Worm (Caenorhabditis elegans) whole organism, late embryonic: ENCODE measurements around the gene srh-20.

Source experiments
- F13H6.1 ChIP-seq: sonication (generic microtip); optimal IDR thresholded peaks from 2 replicates; lab custom pipeline; 2016; ENCODE audit warnings: missing genetic modification characterization, missing compliant biosample characterization
- Y22D7AL.16 ChIP-seq: sonication (generic microtip); optimal IDR thresholded peaks from 2 replicates; lab custom pipeline; 2016; ENCODE audit warnings: missing genetic modification characterization, missing compliant biosample characterization
- ceh-18 ChIP-seq: sonication (generic microtip); optimal IDR thresholded peaks from 2 replicates; lab custom pipeline; 2016; ENCODE audit warnings: missing genetic modification characterization, missing compliant biosample characterization
- ceh-2 ChIP-seq: sonication (generic microtip); optimal IDR thresholded peaks from 2 replicates; lab custom pipeline; 2016; ENCODE audit warnings: missing genotype, missing genetic modification characterization, missing compliant biosample characterization
- ceh-22 ChIP-seq: sonication (generic microtip); optimal IDR thresholded peaks from 2 replicates; lab custom pipeline; 2017; ENCODE audit warnings: missing biosample characterization, missing genetic modification characterization
- ceh-24 ChIP-seq: sonication (generic microtip); optimal IDR thresholded peaks from 2 replicates; lab custom pipeline; 2016; ENCODE audit warnings: mild to moderate bottlenecking, missing genetic modification characterization, missing compliant biosample characterization
- ceh-30 ChIP-seq: fragments of 150-350 bp; optimal IDR thresholded peaks from 2 replicates; lab custom pipeline; 2014; ENCODE audit warnings: missing biosample characterization, missing genetic modification characterization
- ceh-34 ChIP-seq: sonication (generic microtip); optimal IDR thresholded peaks from 2 replicates; lab custom pipeline; 2016; ENCODE audit warnings: mild to moderate bottlenecking, missing genetic modification characterization, missing compliant biosample characterization
- ceh-45 ChIP-seq: fragments of 200-800 bp; sonication (Bioruptor generic); IDR thresholded peaks from 2 replicates; pipeline ENCODE4 v1.3.6; 2022; ENCODE audit warnings: missing genetic modification reagents, missing genetic modification characterization, missing compliant biosample characterization
- dmd-4 ChIP-seq: sonication (generic microtip); optimal IDR thresholded peaks from 2 replicates; lab custom pipeline; 2016; ENCODE audit warnings: borderline replicate concordance, missing genetic modification characterization, missing compliant biosample characterization
- dve-1 ChIP-seq: sonication (generic microtip); optimal IDR thresholded peaks from 2 replicates; lab custom pipeline; 2017; ENCODE audit warnings: antibody characterized with exemption, mild to moderate bottlenecking, missing genetic modification characterization, missing compliant biosample characterization
- elt-2 ChIP-seq: sonication (generic microtip); optimal IDR thresholded peaks from 2 replicates; lab custom pipeline; 2016; ENCODE audit warnings: missing genetic modification reagents, missing genetic modification characterization, missing compliant biosample characterization
- ets-4 ChIP-seq: sonication (generic microtip); optimal IDR thresholded peaks from 2 replicates; lab custom pipeline; 2016; ENCODE audit warnings: missing genetic modification characterization, missing compliant biosample characterization
- eyg-1 ChIP-seq: sonication (generic microtip); optimal IDR thresholded peaks from 2 replicates; lab custom pipeline; 2016; ENCODE audit warnings: missing genotype, missing genetic modification characterization, missing compliant biosample characterization
- fax-1 ChIP-seq: sonication (generic microtip); optimal IDR thresholded peaks from 2 replicates; lab custom pipeline; 2016; ENCODE audit warnings: missing genotype, missing genetic modification characterization, missing compliant biosample characterization
- gmeb-2 ChIP-seq: sonication (generic microtip); optimal IDR thresholded peaks from 2 replicates; lab custom pipeline; 2016; ENCODE audit warnings: missing genetic modification characterization, inconsistent platforms, missing compliant biosample characterization
- hlh-15 ChIP-seq: sonication (generic microtip); optimal IDR thresholded peaks from 2 replicates; lab custom pipeline; 2016; ENCODE audit warnings: missing genetic modification characterization, missing compliant biosample characterization
- hlh-30 ChIP-seq: sonication (generic microtip); optimal IDR thresholded peaks from 2 replicates; lab custom pipeline; 2017; ENCODE audit warnings: antibody characterized with exemption, missing genetic modification characterization, missing compliant biosample characterization; ENCODE audit not compliant: insufficient read depth
- lim-6 ChIP-seq: sonication (generic microtip); optimal IDR thresholded peaks from 2 replicates; lab custom pipeline; 2016; ENCODE audit warnings: missing genetic modification characterization, missing compliant biosample characterization
- lin-11 ChIP-seq: fragments of 200-800 bp; sonication (Bioruptor generic); optimal IDR thresholded peaks from 2 replicates; lab custom pipeline; 2018; ENCODE audit warnings: mild to moderate bottlenecking, missing genetic modification characterization, missing compliant biosample characterization
- mec-3 ChIP-seq: sonication (generic microtip); optimal IDR thresholded peaks from 2 replicates; lab custom pipeline; 2016; ENCODE audit warnings: borderline replicate concordance, missing genetic modification characterization, missing compliant biosample characterization
- nfya-1 ChIP-seq: sonication (generic microtip); optimal IDR thresholded peaks from 2 replicates; lab custom pipeline; 2017; ENCODE audit warnings: missing genetic modification characterization, mild to moderate bottlenecking, missing compliant biosample characterization, antibody characterized with exemption, moderate library complexity
- nhr-232 ChIP-seq: sonication (generic microtip); optimal IDR thresholded peaks from 2 replicates; lab custom pipeline; 2016; ENCODE audit warnings: missing genetic modification characterization, missing compliant biosample characterization
- odd-2 ChIP-seq: sonication (generic microtip); optimal IDR thresholded peaks from 2 replicates; lab custom pipeline; 2017; ENCODE audit warnings: antibody characterized with exemption, mild to moderate bottlenecking, missing genetic modification characterization, missing compliant biosample characterization
- pag-3 ChIP-seq: sonication (generic microtip); optimal IDR thresholded peaks from 2 replicates; lab custom pipeline; 2016; ENCODE audit warnings: missing compliant biosample characterization, missing genetic modification characterization, borderline replicate concordance
- pha-2 ChIP-seq: sonication (generic microtip); optimal IDR thresholded peaks from 2 replicates; lab custom pipeline; 2017; ENCODE audit warnings: mild to moderate bottlenecking, missing genetic modification characterization, missing compliant biosample characterization
- pqm-1 ChIP-seq: sonication (generic microtip); optimal IDR thresholded peaks from 2 replicates; lab custom pipeline; 2016; ENCODE audit warnings: missing genetic modification characterization, missing compliant biosample characterization
- pros-1 ChIP-seq: fragments of 150-350 bp; optimal IDR thresholded peaks from 2 replicates; lab custom pipeline; 2014; ENCODE audit warnings: missing biosample characterization, missing genetic modification reagents, missing genetic modification characterization
- ref-2 ChIP-seq: sonication (generic microtip); optimal IDR thresholded peaks from 2 replicates; lab custom pipeline; 2016; ENCODE audit warnings: missing genetic modification characterization, missing compliant biosample characterization
- sdc-2 ChIP-seq: sonication (generic microtip); optimal IDR thresholded peaks from 2 replicates; lab custom pipeline; 2016; ENCODE audit warnings: missing genotype, missing genetic modification characterization, missing compliant biosample characterization
- sox-2 ChIP-seq: fragments of 200-800 bp; sonication (Bioruptor generic); IDR thresholded peaks from 2 replicates; pipeline ENCODE4 v1.3.6; 2022; ENCODE audit warnings: missing genetic modification reagents, missing genetic modification characterization, missing compliant biosample characterization
- sox-4 ChIP-seq: sonication (generic microtip); optimal IDR thresholded peaks from 2 replicates; lab custom pipeline; 2017; ENCODE audit warnings: mild to moderate bottlenecking, missing genetic modification characterization, inconsistent platforms, missing compliant biosample characterization
- tbx-2 ChIP-seq: sonication (generic microtip); optimal IDR thresholded peaks from 2 replicates; lab custom pipeline; 2016; ENCODE audit warnings: missing genetic modification characterization, missing compliant biosample characterization
- tbx-7 ChIP-seq: sonication (generic microtip); optimal IDR thresholded peaks from 2 replicates; lab custom pipeline; 2016; ENCODE audit warnings: missing genotype, missing genetic modification characterization, missing compliant biosample characterization
- unc-3 ChIP-seq, 2 experiments: fragments of 200-800 bp in 1 of 2; sonication (Bioruptor generic) in 1 of 2; sonication (generic microtip) in 1 of 2; conservative IDR thresholded peaks in 1 of 2; optimal IDR thresholded peaks in 1 of 2; 2 replicates each; pipeline versions ENCODE4 v1.3.6 to Lab custom; 2016 to 2022; ENCODE audit warnings: missing compliant biosample characterization in 2 of 2, missing genetic modification characterization in 2 of 2, missing genetic modification reagents in 1 of 2
- unc-42 ChIP-seq: sonication (generic microtip); optimal IDR thresholded peaks from 2 replicates; lab custom pipeline; 2016; ENCODE audit warnings: missing genotype, missing genetic modification characterization, missing compliant biosample characterization
- unc-55 ChIP-seq: sonication (generic microtip); optimal IDR thresholded peaks from 2 replicates; lab custom pipeline; 2017; ENCODE audit warnings: missing biosample characterization, missing genetic modification reagents, missing genetic modification characterization
- unc-86 ChIP-seq: sonication (generic microtip); optimal IDR thresholded peaks from 2 replicates; lab custom pipeline; 2016; ENCODE audit warnings: missing genetic modification characterization, missing compliant biosample characterization
- ztf-16 ChIP-seq: sonication (generic microtip); optimal IDR thresholded peaks from 2 replicates; lab custom pipeline; 2017; ENCODE audit warnings: missing genetic modification characterization, missing compliant biosample characterization

srh-20 gene

DNA sequence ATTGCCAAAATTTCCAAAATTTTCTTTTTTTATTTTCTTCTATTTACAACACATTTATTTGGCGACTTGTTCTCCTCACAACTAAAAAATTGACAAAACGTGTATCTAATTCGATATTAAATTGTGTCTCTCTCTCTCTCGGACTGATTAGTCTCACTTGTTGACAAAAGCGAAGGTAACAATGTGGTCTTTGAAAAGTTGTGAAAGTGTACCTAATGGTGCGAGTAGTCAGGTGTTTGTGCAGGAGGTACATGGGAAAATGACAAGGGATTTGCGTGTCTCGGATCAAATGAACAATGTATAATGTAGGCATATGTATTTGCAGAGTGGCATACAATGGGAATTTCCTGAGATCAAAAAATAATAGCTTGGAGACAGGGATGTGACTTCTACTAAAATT is 44.8 kb downstream of the srh-20 start:
- no peak for TF ChIP-seq ceh-30 (tag; lab: Kevin White, UChicago)
- no peak for TF ChIP-seq unc-86
- no peak for TF ChIP-seq dmd-4 (tag; lab: Kevin White, UChicago)
- no peak for TF ChIP-seq sox-4 (tag; lab: Kevin White, UChicago)
- no peak for TF ChIP-seq pros-1 (tag; lab: Kevin White, UChicago)
- no peak for TF ChIP-seq elt-2 (tag; lab: Kevin White, UChicago)
- no peak for TF ChIP-seq unc-55 (GFP tag; lab: Kevin White, UChicago)
- no peak for TF ChIP-seq ceh-45 (GFP tag; lab: Robert Waterston, UW)
- TF ChIP-seq tbx-2 (tag; lab: Kevin White, UChicago) = no peak
- no peak for TF ChIP-seq ztf-16 (tag; lab: Kevin White, UChicago)
- TF ChIP-seq ceh-22 (tag; lab: Kevin White, UChicago) = no peak
- TF ChIP-seq nhr-232 (tag; lab: Kevin White, UChicago) = no peak
- TF ChIP-seq nfya-1 (tag; lab: Kevin White, UChicago) = no peak
- TF ChIP-seq dve-1 (tag; lab: Kevin White, UChicago) = no peak
- TF ChIP-seq lin-11 = no peak
- TF ChIP-seq gmeb-2 (tag; lab: Kevin White, UChicago) = no peak

DNA sequence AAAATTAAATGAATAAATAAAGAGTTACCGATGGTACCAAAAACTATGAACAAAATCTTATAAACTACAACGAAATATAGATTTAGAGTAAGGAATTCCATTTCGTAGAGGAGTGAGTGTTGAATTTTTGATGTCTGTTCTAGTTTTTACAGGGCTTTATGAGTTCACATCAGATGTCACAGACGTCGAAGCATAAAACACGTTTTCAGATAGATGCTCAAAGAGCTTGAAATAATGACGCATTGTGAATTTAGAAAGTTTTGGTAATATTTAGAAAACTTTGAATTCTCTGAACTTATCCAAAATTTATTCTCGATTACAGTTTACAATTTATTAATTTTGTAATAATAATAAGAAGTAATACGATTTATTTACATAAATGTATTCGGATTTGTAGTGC is 48.2 kb downstream of the srh-20 start, which contains the start of gene srsx-9:
Gene srsx-9, minus strand, starts transcription at position 101 of the 400 bp plus-strand sequence.
- no peak for TF ChIP-seq ztf-16 (tag; lab: Kevin White, UChicago)
- TF ChIP-seq tbx-7 (tag; lab: Kevin White, UChicago) = no peak
- TF ChIP-seq odd-2 (tag; lab: Kevin White, UChicago) = no peak
- no peak for TF ChIP-seq sox-2 (GFP tag; lab: Robert Waterston, UW)
- TF ChIP-seq sox-4 (tag; lab: Kevin White, UChicago) = no peak
- no peak for TF ChIP-seq pha-2 (tag; lab: Kevin White, UChicago)
- TF ChIP-seq mec-3 (tag; lab: Kevin White, UChicago) = no peak
- no peak for TF ChIP-seq pqm-1
- no peak for TF ChIP-seq ceh-34 (tag; lab: Kevin White, UChicago)
- TF ChIP-seq ceh-2 = no peak
- no peak for TF ChIP-seq unc-42 (tag; lab: Kevin White, UChicago)
- no peak for TF ChIP-seq hlh-30 (tag; lab: Kevin White, UChicago)
- no peak for TF ChIP-seq ceh-18 (tag; lab: Kevin White, UChicago)
- TF ChIP-seq eyg-1 = no peak
- TF ChIP-seq hlh-15 (tag; lab: Kevin White, UChicago) = no peak
- TF ChIP-seq ref-2 = no peak
- no peak for TF ChIP-seq lim-6 (tag; lab: Kevin White, UChicago)
- TF ChIP-seq sdc-2 (tag; lab: Kevin White, UChicago) = no peak
- TF ChIP-seq unc-3 (GFP tag; conservative IDR thresholded peaks at IDR 0.05; lab: Robert Waterston, UW) = no peak
- no peak for TF ChIP-seq unc-3 (tag; optimal IDR thresholded peaks at IDR 0.05; lab: Kevin White, UChicago)
- TF ChIP-seq Y22D7AL.16 (tag; lab: Kevin White, UChicago) = no peak

DNA sequence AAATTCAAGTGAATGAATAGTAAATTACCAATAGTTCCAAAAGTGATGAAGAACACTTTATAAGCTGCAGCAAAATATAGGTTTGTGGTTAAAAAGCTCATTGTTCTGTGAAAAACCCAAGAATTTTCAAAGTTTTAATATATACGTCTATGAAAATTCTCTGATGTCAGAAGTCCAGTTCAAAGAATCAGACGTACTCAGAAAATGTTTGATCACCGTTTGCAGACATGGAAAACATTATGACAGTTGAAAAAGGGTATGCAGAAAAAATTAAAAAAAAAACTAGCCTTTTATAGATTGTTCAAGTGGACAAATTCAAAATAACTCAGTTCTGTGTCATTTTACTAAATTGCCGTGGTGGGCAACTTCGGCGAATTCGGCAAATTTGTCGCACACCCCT is 50.0 kb downstream of the srh-20 start, which contains the start of gene srsx-10:
Gene srsx-10, minus strand, starts transcription at position 101 of the 400 bp plus-strand sequence.
- TF ChIP-seq ets-4 (tag; lab: Kevin White, UChicago) (no peak), gmeb-2 (tag; lab: Kevin White, UChicago) (no peak), ceh-18 (tag; lab: Kevin White, UChicago) (no peak), pqm-1 (no peak), unc-86 (no peak)

DNA sequence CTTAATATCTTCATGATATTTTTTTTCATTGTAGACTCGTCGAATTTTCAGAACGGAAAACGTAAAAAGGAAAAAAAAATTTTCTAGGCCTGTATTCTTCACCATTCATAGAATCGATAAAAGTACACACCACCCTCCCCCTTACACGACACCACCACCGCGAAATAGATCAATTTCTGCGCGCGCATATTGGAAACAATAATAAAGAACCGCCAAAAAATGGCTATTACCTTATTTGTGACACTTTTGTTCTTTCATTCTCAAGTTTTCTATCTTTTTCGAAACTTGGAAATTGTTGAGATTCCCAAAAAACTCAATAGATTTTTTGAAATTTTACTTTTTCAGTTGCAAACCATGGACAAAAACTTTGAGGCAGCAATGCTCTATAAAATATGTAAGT is 50.4 kb downstream of the srh-20 start, which contains the start of gene F26G5.1:
Gene F26G5.1, plus strand, starts transcription at position 339 of the 400 bp plus-strand sequence.
- TF ChIP-seq pag-3 (no peak), odd-2 (tag; lab: Kevin White, UChicago) (no peak), fax-1 (tag; lab: Kevin White, UChicago) (no peak), unc-86 (no peak), F13H6.1 (tag; lab: Kevin White, UChicago) (no peak), ceh-24 (no peak)
